Worm (Caenorhabditis elegans) whole organism, young adult: ENCODE data around the gene C09E7.8.
A peak's percentile ranks its signal among the peaks of the same experiment; 100 is the strongest.

Experiments used
- B0019.2 ChIP-seq: fragments of 200-800 bp; sonication (Bioruptor generic); conservative IDR thresholded peaks from 2 replicates; pipeline ENCODE4 v1.3.6; 2022; ENCODE audit warnings: missing genetic modification reagents, missing genetic modification characterization, missing compliant biosample characterization
- C06A6.2 ChIP-seq: fragments of 200-800 bp; sonication (Bioruptor generic); conservative IDR thresholded peaks from 2 replicates; pipeline ENCODE4 v1.3.6; 2022; ENCODE audit warnings: missing genetic modification characterization, missing compliant biosample characterization
- F22D6.2 ChIP-seq: sonication (generic microtip); optimal IDR thresholded peaks from 2 replicates; lab custom pipeline; 2016; ENCODE audit warnings: mild to moderate bottlenecking, missing genetic modification characterization, missing compliant biosample characterization
- T07F8.4 ChIP-seq: sonication (generic microtip); optimal IDR thresholded peaks from 2 replicates; lab custom pipeline; 2016; ENCODE audit warnings: mild to moderate bottlenecking, missing genetic modification characterization, moderate library complexity, missing compliant biosample characterization
- Y53G8AR.9 ChIP-seq: fragments of 200-800 bp; sonication (Bioruptor generic); conservative IDR thresholded peaks from 2 replicates; pipeline ENCODE4 v1.3.6; 2022; ENCODE audit warnings: missing genetic modification reagents, missing genetic modification characterization, missing compliant biosample characterization
- Y56A3A.18 ChIP-seq: fragments of 200-800 bp; sonication (Bioruptor generic); IDR thresholded peaks from 2 replicates; pipeline ENCODE4 v1.3.6; 2022; ENCODE audit warnings: missing genetic modification reagents, missing genetic modification characterization, missing compliant biosample characterization
- Y95B8A.8 ChIP-seq: fragments of 200-800 bp; sonication (Bioruptor generic); IDR thresholded peaks from 2 replicates; pipeline ENCODE4 v1.3.6; 2022; ENCODE audit warnings: missing genetic modification reagents, missing genetic modification characterization, missing compliant biosample characterization
- ZK185.1 ChIP-seq: sonication (generic microtip); optimal IDR thresholded peaks from 2 replicates; lab custom pipeline; 2016; ENCODE audit warnings: mild to moderate bottlenecking, missing genetic modification characterization, missing compliant biosample characterization; ENCODE audit not compliant: poor library complexity, severe bottlenecking
- aptf-3 ChIP-seq: fragments of 200-800 bp; sonication (Bioruptor generic); IDR thresholded peaks from 2 replicates; pipeline ENCODE4 v1.3.6; 2022; ENCODE audit warnings: missing genetic modification characterization, missing compliant biosample characterization
- atf-7 ChIP-seq: sonication (generic microtip); optimal IDR thresholded peaks from 2 replicates; lab custom pipeline; 2017; ENCODE audit warnings: mild to moderate bottlenecking, missing genetic modification characterization, missing compliant biosample characterization
- die-1 ChIP-seq: sonication (generic microtip); optimal IDR thresholded peaks from 2 replicates; lab custom pipeline; 2016; ENCODE audit warnings: missing genotype, mild to moderate bottlenecking, missing genetic modification characterization, missing compliant biosample characterization
- efl-1 ChIP-seq: fragments of 150-350 bp; optimal IDR thresholded peaks from 2 replicates; lab custom pipeline; 2014; ENCODE audit warnings: missing biosample characterization, missing genetic modification reagents, missing genetic modification characterization
- egl-18 ChIP-seq: fragments of 200-800 bp; sonication (Bioruptor generic); IDR thresholded peaks from 2 replicates; pipeline ENCODE4 v1.3.6; 2022; ENCODE audit warnings: missing genetic modification reagents, missing genetic modification characterization, missing compliant biosample characterization
- egrh-3 ChIP-seq: fragments of 200-800 bp; sonication (Bioruptor generic); IDR thresholded peaks from 2 replicates; pipeline ENCODE4 v1.3.6; 2022; ENCODE audit warnings: missing genetic modification reagents, missing genetic modification characterization, missing compliant biosample characterization
- ets-4 ChIP-seq: fragments of 200-800 bp; sonication (Bioruptor generic); optimal IDR thresholded peaks from 2 replicates; lab custom pipeline; 2018; ENCODE audit warnings: mild to moderate bottlenecking, missing genetic modification characterization, missing compliant biosample characterization
- fkh-3 ChIP-seq: sonication (generic microtip); optimal IDR thresholded peaks from 2 replicates; lab custom pipeline; 2016; ENCODE audit warnings: mild to moderate bottlenecking, missing genetic modification characterization, missing compliant biosample characterization
- hmg-20 ChIP-seq: fragments of 200-800 bp; sonication (Bioruptor generic); IDR thresholded peaks from 2 replicates; pipeline ENCODE4 v1.3.6; 2022; ENCODE audit warnings: missing genetic modification reagents, missing genetic modification characterization, missing compliant biosample characterization
- hsf-1 ChIP-seq: fragments of 200-800 bp; sonication (Bioruptor generic); IDR thresholded peaks from 2 replicates; pipeline ENCODE4 v1.3.6; 2022; ENCODE audit warnings: missing genetic modification reagents, missing genetic modification characterization, missing compliant biosample characterization
- let-526 ChIP-seq: fragments of 200-800 bp; sonication (Bioruptor generic); IDR thresholded peaks from 2 replicates; pipeline ENCODE4 v1.3.6; 2022; ENCODE audit warnings: missing genetic modification reagents, missing genetic modification characterization, missing compliant biosample characterization
- let-607 ChIP-seq, 2 experiments: fragments of 200-800 bp in 1 of 2; sonication (Bioruptor generic) in 1 of 2; sonication (generic microtip) in 1 of 2; optimal IDR thresholded peaks; 2 replicates each; lab custom pipeline; 2016 to 2018; ENCODE audit warnings: mild to moderate bottlenecking in 2 of 2, missing compliant biosample characterization in 2 of 2, missing genetic modification characterization in 2 of 2, moderate library complexity in 2 of 2, missing genotype in 1 of 2
- lin-26 ChIP-seq: fragments of 200-800 bp; sonication (Bioruptor generic); IDR thresholded peaks from 2 replicates; pipeline ENCODE4 v1.3.6; 2022; ENCODE audit warnings: missing genetic modification reagents, missing genetic modification characterization, missing compliant biosample characterization
- lin-35 ChIP-seq, 3 experiments: fragments of 150-350 bp in 2 of 3; sonication (generic microtip) in 1 of 3; optimal IDR thresholded peaks; 2 replicates each; lab custom pipeline; 2014 to 2018; ENCODE audit warnings: missing biosample characterization in 3 of 3, missing genetic modification characterization in 3 of 3, missing genetic modification reagents in 3 of 3
- lin-54 ChIP-seq: fragments of 200-800 bp; sonication (Bioruptor generic); optimal IDR thresholded peaks from 2 replicates; lab custom pipeline; 2018; ENCODE audit warnings: mild to moderate bottlenecking, missing genetic modification characterization, missing compliant biosample characterization
- lir-1 ChIP-seq: fragments of 200-800 bp; sonication (Bioruptor generic); conservative IDR thresholded peaks from 2 replicates; pipeline ENCODE4 v1.3.6; 2022; ENCODE audit warnings: missing genetic modification reagents, missing genetic modification characterization, missing compliant biosample characterization
- lsy-27 ChIP-seq: sonication (generic microtip); optimal IDR thresholded peaks from 2 replicates; lab custom pipeline; 2017; ENCODE audit warnings: missing genetic modification characterization, mild to moderate bottlenecking, missing compliant biosample characterization, antibody characterized with exemption, missing genotype, borderline replicate concordance; ENCODE audit not compliant: insufficient read depth
- madf-3 ChIP-seq: fragments of 200-800 bp; sonication (Bioruptor generic); IDR thresholded peaks from 2 replicates; pipeline ENCODE4 v1.3.6; 2022; ENCODE audit warnings: missing genetic modification reagents, missing genetic modification characterization, missing compliant biosample characterization
- madf-6 ChIP-seq: fragments of 200-800 bp; sonication (Bioruptor generic); IDR thresholded peaks from 2 replicates; pipeline ENCODE4 v1.3.6; 2022; ENCODE audit warnings: missing genetic modification reagents, missing genetic modification characterization, missing compliant biosample characterization
- nhr-179 ChIP-seq: sonication (generic microtip); optimal IDR thresholded peaks from 2 replicates; lab custom pipeline; 2016; ENCODE audit warnings: mild to moderate bottlenecking, missing genetic modification characterization, missing compliant biosample characterization
- pbrm-1 ChIP-seq: fragments of 200-800 bp; sonication (Bioruptor generic); IDR thresholded peaks from 2 replicates; pipeline ENCODE4 v1.3.6; 2022; ENCODE audit warnings: missing genetic modification reagents, missing genetic modification characterization, missing compliant biosample characterization
- pha-4 ChIP-seq: fragments of 150-350 bp; sonication (generic microtip); optimal IDR thresholded peaks from 2 replicates; lab custom pipeline; 2014; ENCODE audit warnings: missing biosample characterization, missing genetic modification reagents, missing genetic modification characterization
- rec-8 ChIP-seq, 2 experiments: sonication (generic microtip); optimal IDR thresholded peaks; 2 replicates each; lab custom pipeline; 2016; ENCODE audit warnings: mild to moderate bottlenecking in 2 of 2, missing genetic modification characterization in 2 of 2, missing genetic modification reagents in 2 of 2, missing genotype in 2 of 2, missing biosample characterization in 1 of 2, missing compliant biosample characterization in 1 of 2, moderate library complexity in 1 of 2
- repo-1 ChIP-seq: sonication (generic microtip); optimal IDR thresholded peaks from 2 replicates; lab custom pipeline; 2017; ENCODE audit warnings: mild to moderate bottlenecking, missing genetic modification characterization, missing compliant biosample characterization
- snpc-3.4 ChIP-seq: sonication (generic microtip); optimal IDR thresholded peaks from 2 replicates; lab custom pipeline; 2017; ENCODE audit warnings: missing genetic modification characterization, mild to moderate bottlenecking, missing compliant biosample characterization, antibody characterized with exemption, moderate library complexity, missing genotype, missing genetic modification reagents
- somi-1 ChIP-seq: fragments of 200-800 bp; sonication (Bioruptor generic); optimal IDR thresholded peaks from 2 replicates; lab custom pipeline; 2018; ENCODE audit warnings: mild to moderate bottlenecking, missing genetic modification characterization, missing compliant biosample characterization
- tbx-9 ChIP-seq: sonication (generic microtip); optimal IDR thresholded peaks from 2 replicates; lab custom pipeline; 2016; ENCODE audit warnings: borderline replicate concordance, missing genetic modification characterization, inconsistent platforms, missing compliant biosample characterization
- unc-130 ChIP-seq: sonication (generic microtip); optimal IDR thresholded peaks from 2 replicates; lab custom pipeline; 2016; ENCODE audit warnings: missing genetic modification reagents, missing genetic modification characterization, missing compliant biosample characterization
- zfh-2 ChIP-seq: fragments of 200-800 bp; sonication (Bioruptor generic); conservative IDR thresholded peaks from 2 replicates; pipeline ENCODE4 v1.3.6; 2022; ENCODE audit warnings: missing genetic modification reagents, missing genetic modification characterization, missing compliant biosample characterization
- ztf-22 ChIP-seq: fragments of 200-800 bp; sonication (Bioruptor generic); optimal IDR thresholded peaks from 2 replicates; lab custom pipeline; 2018; ENCODE audit warnings: mild to moderate bottlenecking, missing genetic modification characterization, moderate library complexity, missing compliant biosample characterization
- ztf-25 ChIP-seq: fragments of 200-800 bp; sonication (Bioruptor generic); IDR thresholded peaks from 2 replicates; pipeline ENCODE4 v1.3.6; 2022; ENCODE audit warnings: missing genetic modification reagents, missing genetic modification characterization, missing compliant biosample characterization

C09E7.8 gene

ce11 chrIII:6558487-6558886, at the start of gene C09E7.8:
Gene C09E7.8, minus strand, starts transcription at chrIII:6558587.
- TF ChIP-seq F22D6.2 (tag; lab: Kevin White, UChicago) (no peak), efl-1 (GFP tag; lab: Kevin White, UChicago) (peak; percentile 25)

- TF ChIP-seq pha-4: no peak
- TF ChIP-seq tbx-9: no peak
- TF ChIP-seq lsy-27: no peak
- TF ChIP-seq lin-26 (GFP tag; lab: Robert Waterston, UW): peak; percentile 56; the same call in 1 of the 2 replicates
- TF ChIP-seq efl-1 (GFP tag; lab: Kevin White, UChicago): no peak
- no peak for TF ChIP-seq Y56A3A.18 (GFP tag; lab: Robert Waterston, UW)
- TF ChIP-seq C06A6.2 (GFP tag; lab: Robert Waterston, UW): no peak
Observed at ce11 chrIII:6607646-6608045, 49.3 kb upstream of the C09E7.8 start.

ce11 chrIII:6607067-6607466, 48.7 kb upstream of the C09E7.8 start:
- 0 out of 2 replicates have a peak, but pooled peaks have one; percentile 6 for TF ChIP-seq zfh-2 (GFP tag; lab: Robert Waterston, UW)
- 0 out of 2 replicates have a peak, but pooled peaks have one; percentile 10 for TF ChIP-seq madf-6
- no peak for TF ChIP-seq atf-7 (tag; lab: Kevin White, UChicago)

ce11 chrIII:6606641-6607040, 48.3 kb upstream of the C09E7.8 start:
- TF ChIP-seq lin-54 (GFP tag; lab: Kevin White, UChicago): no peak

ce11 chrIII:6606022-6606467, 47.7 kb upstream of the C09E7.8 start:
- TF ChIP-seq egl-18 (GFP tag; lab: Robert Waterston, UW): no peak
- peak; percentile 24 for TF ChIP-seq unc-130 (GFP tag; lab: Kevin White, UChicago)
- peak; percentile 54 for TF ChIP-seq die-1
- TF ChIP-seq Y95B8A.8 (GFP tag; lab: Robert Waterston, UW): peak; percentile 86
- TF ChIP-seq nhr-179 (tag; lab: Kevin White, UChicago): no peak
- TF ChIP-seq Y53G8AR.9 (GFP tag; lab: Robert Waterston, UW): peak; percentile 89
- TF ChIP-seq lin-54 (GFP tag; lab: Kevin White, UChicago): peak; percentile 77
- no peak for TF ChIP-seq ets-4 (GFP tag; lab: Kevin White, UChicago)
- peak; percentile 60 for TF ChIP-seq T07F8.4 (tag; lab: Kevin White, UChicago)
- peak; percentile 26 to 79 for TF ChIP-seq let-607 (tag; optimal IDR thresholded peaks at IDR 0.05; lab: Kevin White, UChicago)
- TF ChIP-seq fkh-3 (tag; lab: Kevin White, UChicago): peak; percentile 51
- TF ChIP-seq somi-1 (GFP tag; lab: Kevin White, UChicago): peak; percentile 72
- TF ChIP-seq ztf-25 (GFP tag; lab: Robert Waterston, UW): no peak
- no peak for TF ChIP-seq B0019.2 (GFP tag; lab: Robert Waterston, UW)
- TF ChIP-seq C06A6.2 (GFP tag; lab: Robert Waterston, UW): peak; percentile 61
- TF ChIP-seq lsy-27: no peak
- no peak for TF ChIP-seq hmg-20 (GFP tag; lab: Robert Waterston, UW)
- peak; percentile 44 for TF ChIP-seq atf-7 (tag; lab: Kevin White, UChicago)
- TF ChIP-seq hsf-1: no peak; the same call in 1 of the 2 replicates
- TF ChIP-seq lin-35 (GFP tag; optimal IDR thresholded peaks at IDR 0.05; lab: Kevin White, UChicago): peak in 1 of 3 experiments; percentile 69
- TF ChIP-seq rec-8 (tag; optimal IDR thresholded peaks at IDR 0.05; lab: Kevin White, UChicago): peak in 1 of 2 experiments; percentile 59
- TF ChIP-seq madf-3 (GFP tag; lab: Robert Waterston, UW): peak; percentile 86
- no peak for TF ChIP-seq let-526 (GFP tag; lab: Robert Waterston, UW)
- TF ChIP-seq repo-1 (tag; lab: Kevin White, UChicago): peak; percentile 91
- peak; percentile 16 for TF ChIP-seq ztf-22 (GFP tag; lab: Kevin White, UChicago)
- TF ChIP-seq egrh-3 (GFP tag; lab: Robert Waterston, UW): peak; percentile 32; the same call in 1 of the 2 replicates
- TF ChIP-seq pbrm-1 (GFP tag; lab: Robert Waterston, UW): peak; percentile 74
- peak; percentile 58 for TF ChIP-seq snpc-3.4 (tag; lab: Kevin White, UChicago)
- TF ChIP-seq ZK185.1 (tag; lab: Kevin White, UChicago): peak; percentile 63
- TF ChIP-seq lir-1 (GFP tag; lab: Robert Waterston, UW): no peak
- 0 out of 2 replicates have a peak, but pooled peaks have one; percentile 56 for TF ChIP-seq aptf-3 (GFP tag; lab: Robert Waterston, UW)
